Fruit fly (Drosophila melanogaster) Kc167 (cell line): ENCODE results near the gene spz4.

Experiments
- Myc ChIP-seq: fragments of >200 bp; optimal IDR thresholded peaks from 2 replicates; lab custom pipeline; 2017; ENCODE audit warnings: missing external identifiers
- Sin3A ChIP-seq: fragments of >200 bp; optimal IDR thresholded peaks from 2 replicates; lab custom pipeline; 2018; ENCODE audit warnings: missing external identifiers
- h ChIP-seq: fragments of >200 bp; optimal IDR thresholded peaks from 3 replicates; lab custom pipeline; 2018; ENCODE audit warnings: missing external identifiers
- insv ChIP-seq: fragments of >200 bp; optimal IDR thresholded peaks from 3 replicates; lab custom pipeline; 2018; ENCODE audit warnings: missing external identifiers
- psq ChIP-seq: fragments of >200 bp; optimal IDR thresholded peaks from 2 replicates; lab custom pipeline; 2017; ENCODE audit warnings: missing external identifiers
- ttk ChIP-seq: sonication (Bioruptor generic); optimal IDR thresholded peaks from 2 replicates; lab custom pipeline; 2017; ENCODE audit warnings: missing external identifiers

spz4 gene

DNA sequence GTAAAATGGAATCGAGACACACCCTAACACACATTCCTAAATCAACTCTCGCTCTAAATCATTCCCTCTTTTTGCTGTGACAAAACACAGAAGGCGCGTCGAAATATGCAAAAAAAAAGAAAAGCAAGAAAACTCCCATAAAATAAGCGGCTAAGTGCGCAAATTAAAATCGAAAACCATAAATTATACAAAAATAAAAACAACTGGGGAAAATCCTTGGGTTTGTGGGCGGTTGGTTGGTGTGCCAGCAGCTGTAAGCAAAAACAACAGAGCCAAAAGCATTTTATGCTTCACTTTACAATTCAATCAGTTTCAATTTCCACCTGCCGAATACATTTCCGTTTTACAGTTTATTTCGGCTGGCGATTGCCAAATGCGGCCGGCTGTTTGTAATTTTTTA lies 34.3 kb downstream of the spz4 start, which contains the start of gene CG43438:
CG43438 (plus strand) TSS at position 301 of the 400 bp plus-strand sequence.
- TF ChIP-seq insv (lab: Kevin White, UChicago): no peak
- no peak for TF ChIP-seq Sin3A (lab: Kevin White, UChicago)
- TF ChIP-seq psq (lab: Kevin White, UChicago): no peak

- TF ChIP-seq psq (lab: Kevin White, UChicago) (no peak), h (no peak), Sin3A (lab: Kevin White, UChicago) (no peak), insv (lab: Kevin White, UChicago) (no peak), ttk (no peak), Myc (lab: Kevin White, UChicago) (no peak)
These were observed 52.3 kb downstream of the spz4 start for dm6 chr2L:11553825-11554224.
